Fruit fly (Drosophila melanogaster) whole organism, wandering third instar larva: ENCODE measurements around the gene Pex14.

ENCODE experiments used
- Hr83 ChIP-seq: fragments of 200-300 bp; sonication (Bioruptor generic); optimal IDR thresholded peaks from 2 replicates; lab custom pipeline; 2016; ENCODE audit warnings: missing biosample characterization, mild to moderate bottlenecking, missing genetic modification characterization, moderate library complexity; ENCODE audit not compliant: poor library complexity, severe bottlenecking
- Sp1 ChIP-seq: fragments of 200-800 bp; sonication (Bioruptor generic); optimal IDR thresholded peaks from 3 replicates; lab custom pipeline; 2019; ENCODE audit warnings: missing biosample characterization, mild to moderate bottlenecking, missing genetic modification characterization, moderate library complexity

- peak; percentile 85 for TF ChIP-seq Sp1 (GFP tag; lab: Kevin White, UChicago)
- TF ChIP-seq Hr83 = peak; percentile 95
Measured at dm6 chr3L:20798325-20798846, 19.8 kb downstream of the Pex14 start, which contains the start of the genes CG3698 and tzn.
